Worm (Caenorhabditis elegans) whole organism, young adult: Measurements from ENCODE around the gene K08H2.5.

Source experiments
- F10E7.11 ChIP-seq: sonication (generic microtip); optimal IDR thresholded peaks from 2 replicates; lab custom pipeline; 2017; ENCODE audit warnings: mild to moderate bottlenecking, missing genetic modification characterization, moderate library complexity, missing compliant biosample characterization
- F55B11.4 ChIP-seq: sonication (generic microtip); optimal IDR thresholded peaks from 2 replicates; lab custom pipeline; 2016; ENCODE audit warnings: missing compliant biosample characterization, missing genetic modification characterization, borderline replicate concordance; ENCODE audit not compliant: insufficient read depth
- F57A8.1 ChIP-seq: fragments of 200-800 bp; sonication (Bioruptor generic); optimal IDR thresholded peaks from 2 replicates; lab custom pipeline; 2018; ENCODE audit warnings: mild to moderate bottlenecking, missing genetic modification characterization, moderate library complexity, missing compliant biosample characterization
- attf-3 ChIP-seq: fragments of 200-800 bp; sonication (Bioruptor generic); conservative IDR thresholded peaks from 2 replicates; pipeline ENCODE4 v1.3.6; 2022; ENCODE audit warnings: missing genetic modification reagents, missing genetic modification characterization, missing compliant biosample characterization
- attf-5 ChIP-seq: fragments of 200-800 bp; sonication (Bioruptor generic); optimal IDR thresholded peaks from 2 replicates; lab custom pipeline; 2018; ENCODE audit warnings: mild to moderate bottlenecking, missing genetic modification characterization, missing compliant biosample characterization
- bed-1 ChIP-seq: fragments of 200-800 bp; sonication (Bioruptor generic); IDR thresholded peaks from 2 replicates; pipeline ENCODE4 v1.3.6; 2022; ENCODE audit warnings: missing genetic modification reagents, missing genetic modification characterization, missing compliant biosample characterization
- bed-2 ChIP-seq: fragments of 200-800 bp; sonication (Bioruptor generic); IDR thresholded peaks from 2 replicates; pipeline ENCODE4 v1.3.6; 2022; ENCODE audit warnings: missing genetic modification reagents, missing genetic modification characterization, missing compliant biosample characterization
- cebp-1 ChIP-seq, 2 experiments: fragments of 200-800 bp in 1 of 2; sonication (Bioruptor generic) in 1 of 2; sonication (generic microtip) in 1 of 2; IDR thresholded peaks in 1 of 2; optimal IDR thresholded peaks in 1 of 2; 2 replicates each; pipeline versions ENCODE4 v1.3.6 to Lab custom; 2017 to 2022; ENCODE audit warnings: missing compliant biosample characterization in 2 of 2, missing genetic modification characterization in 2 of 2, mild to moderate bottlenecking in 1 of 2, missing genetic modification reagents in 1 of 2, moderate library complexity in 1 of 2
- ceh-40 ChIP-seq: fragments of 200-800 bp; sonication (Bioruptor generic); IDR thresholded peaks from 2 replicates; pipeline ENCODE4 v1.3.6; 2022; ENCODE audit warnings: missing genetic modification characterization, missing compliant biosample characterization
- ceh-91 ChIP-seq: fragments of 200-800 bp; sonication (Bioruptor generic); IDR thresholded peaks from 2 replicates; pipeline ENCODE4 v1.3.6; 2022; ENCODE audit warnings: missing genetic modification reagents, missing genetic modification characterization, missing compliant biosample characterization
- chd-7 ChIP-seq: sonication (generic microtip); optimal IDR thresholded peaks from 2 replicates; lab custom pipeline; 2016; ENCODE audit warnings: mild to moderate bottlenecking, missing genetic modification characterization, moderate library complexity, missing compliant biosample characterization
- dpff-1 ChIP-seq: sonication (generic microtip); optimal IDR thresholded peaks from 2 replicates; lab custom pipeline; 2017; ENCODE audit warnings: mild to moderate bottlenecking, missing genetic modification characterization, missing compliant biosample characterization
- efl-1 ChIP-seq: fragments of 150-350 bp; optimal IDR thresholded peaks from 2 replicates; lab custom pipeline; 2014; ENCODE audit warnings: missing biosample characterization, missing genetic modification reagents, missing genetic modification characterization
- egrh-3 ChIP-seq: fragments of 200-800 bp; sonication (Bioruptor generic); IDR thresholded peaks from 2 replicates; pipeline ENCODE4 v1.3.6; 2022; ENCODE audit warnings: missing genetic modification reagents, missing genetic modification characterization, missing compliant biosample characterization
- ekl-4 ChIP-seq: fragments of 200-800 bp; sonication (Bioruptor generic); IDR thresholded peaks from 2 replicates; pipeline ENCODE4 v1.3.6; 2022; ENCODE audit warnings: missing genetic modification reagents, missing genetic modification characterization, missing compliant biosample characterization
- him-1 ChIP-seq: sonication (generic microtip); optimal IDR thresholded peaks from 2 replicates; lab custom pipeline; 2016; ENCODE audit warnings: missing genotype, missing genetic modification reagents, missing genetic modification characterization, missing compliant biosample characterization
- hrde-1 ChIP-seq: sonication (generic microtip); optimal IDR thresholded peaks from 2 replicates; lab custom pipeline; 2016; ENCODE audit warnings: missing genetic modification characterization, mild to moderate bottlenecking, missing compliant biosample characterization, moderate library complexity, missing genotype, missing genetic modification reagents, borderline replicate concordance
- mel-28 ChIP-seq: sonication (generic microtip); optimal IDR thresholded peaks from 2 replicates; lab custom pipeline; 2016; ENCODE audit warnings: borderline replicate concordance, mild to moderate bottlenecking, missing genetic modification characterization, missing compliant biosample characterization
- pha-4 ChIP-seq: fragments of 150-350 bp; sonication (generic microtip); optimal IDR thresholded peaks from 2 replicates; lab custom pipeline; 2014; ENCODE audit warnings: missing biosample characterization, missing genetic modification reagents, missing genetic modification characterization
- rcor-1 ChIP-seq: fragments of 200-800 bp; sonication (Bioruptor generic); IDR thresholded peaks from 2 replicates; pipeline ENCODE4 v1.3.6; 2022; ENCODE audit warnings: missing genetic modification reagents, missing genetic modification characterization, missing compliant biosample characterization
- sdz-38 ChIP-seq: sonication (generic microtip); optimal IDR thresholded peaks from 2 replicates; lab custom pipeline; 2016; ENCODE audit warnings: missing genotype, missing genetic modification characterization, missing compliant biosample characterization
- somi-1 ChIP-seq: fragments of 200-800 bp; sonication (Bioruptor generic); optimal IDR thresholded peaks from 2 replicates; lab custom pipeline; 2018; ENCODE audit warnings: mild to moderate bottlenecking, missing genetic modification characterization, missing compliant biosample characterization
- tbp1 ChIP-seq: fragments of 200-800 bp; sonication (Bioruptor generic); optimal IDR thresholded peaks from 2 replicates; lab custom pipeline; 2018; ENCODE audit warnings: mild to moderate bottlenecking, missing genetic modification characterization, missing compliant biosample characterization
- xnd-1 ChIP-seq: sonication (generic microtip); optimal IDR thresholded peaks from 2 replicates; lab custom pipeline; 2016; ENCODE audit warnings: missing genotype, missing genetic modification reagents, missing genetic modification characterization, missing compliant biosample characterization
- zfh-2 ChIP-seq: fragments of 200-800 bp; sonication (Bioruptor generic); conservative IDR thresholded peaks from 2 replicates; pipeline ENCODE4 v1.3.6; 2022; ENCODE audit warnings: missing genetic modification reagents, missing genetic modification characterization, missing compliant biosample characterization

K08H2.5 gene

DNA sequence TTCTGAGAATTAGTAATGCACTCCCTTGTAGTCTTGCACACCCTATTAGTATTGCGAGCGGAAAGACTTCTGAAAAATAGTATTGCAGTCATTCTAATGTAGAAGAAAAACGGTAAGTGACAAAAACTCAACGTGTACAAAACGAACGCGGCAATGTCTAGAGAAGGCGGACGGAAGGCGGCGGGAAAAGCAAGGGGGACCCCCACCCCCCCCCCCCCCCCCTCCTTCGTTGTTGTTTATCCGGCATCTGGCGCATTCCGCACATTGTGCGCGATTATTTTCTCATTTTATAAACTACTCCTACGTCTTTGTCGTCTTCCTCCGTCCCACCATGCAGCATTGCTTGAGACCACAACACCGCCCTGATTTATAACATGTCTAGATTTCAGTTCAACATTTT is 39.8 kb downstream of the K08H2.5 start:
- TF ChIP-seq attf-5 (GFP tag; lab: Kevin White, UChicago), result no peak
- no peak for TF ChIP-seq rcor-1 (GFP tag; lab: Robert Waterston, UW)
- TF ChIP-seq zfh-2 (GFP tag; lab: Robert Waterston, UW), result peak; percentile 89
- TF ChIP-seq egrh-3, result peak; percentile 48; the same call in 1 of the 2 replicates

DNA sequence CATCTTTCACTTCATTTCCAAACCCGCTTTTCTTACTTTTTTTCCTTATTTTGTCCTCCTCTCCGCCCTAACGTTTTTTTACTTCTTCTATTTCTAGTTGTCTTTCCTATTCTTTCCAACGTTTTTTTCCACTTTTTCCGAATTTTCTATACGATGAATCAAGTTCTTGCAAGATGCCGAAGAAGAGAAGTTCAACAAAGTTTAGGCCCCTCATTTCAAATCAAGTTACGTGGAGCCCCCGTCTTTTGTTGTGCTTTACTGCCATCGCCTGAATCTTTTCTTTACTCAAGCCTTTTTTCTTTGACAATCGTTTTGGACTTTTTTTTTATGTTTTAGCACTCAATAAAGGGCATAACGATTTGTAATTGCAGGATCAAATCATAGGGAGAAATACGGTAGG is 40.7 kb downstream of the K08H2.5 start, which contains the start of gene unc-9:
Gene unc-9, plus strand, starts transcription at position 370 of the 400 bp plus-strand sequence.
- TF ChIP-seq attf-3 (GFP tag; lab: Robert Waterston, UW) (no peak), cebp-1 (GFP tag; IDR thresholded peaks at IDR 0.05; lab: Robert Waterston, UW) (no peak), cebp-1 (tag; optimal IDR thresholded peaks at IDR 0.05; lab: Kevin White, UChicago) (no peak), hrde-1 (tag; lab: Kevin White, UChicago) (no peak)

DNA sequence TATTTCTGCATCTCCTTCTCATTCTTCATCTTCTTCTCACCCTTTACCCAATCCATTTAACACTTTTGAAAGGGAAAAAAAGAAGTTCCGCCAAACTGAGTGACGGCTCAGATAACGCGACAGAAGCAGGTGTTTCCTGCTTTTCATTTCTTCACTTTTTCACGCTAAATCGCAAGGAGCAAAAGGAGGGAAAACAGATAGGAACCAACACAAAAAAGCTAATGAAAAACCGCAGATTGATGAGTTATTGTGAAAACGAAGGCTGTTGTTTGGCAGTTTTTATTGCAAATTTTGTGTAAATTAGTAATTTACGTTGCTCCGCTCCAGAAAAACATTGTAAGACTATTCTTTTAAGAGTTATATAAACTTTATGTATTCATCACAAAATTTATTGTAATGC is 41.8 kb downstream of the K08H2.5 start:
- TF ChIP-seq mel-28 (tag; lab: Kevin White, UChicago) (no peak), F57A8.1 (GFP tag; lab: Kevin White, UChicago) (no peak), ceh-91 (no peak), cebp-1 (GFP tag; IDR thresholded peaks at IDR 0.05; lab: Robert Waterston, UW) (no peak), cebp-1 (tag; optimal IDR thresholded peaks at IDR 0.05; lab: Kevin White, UChicago) (no peak), sdz-38 (no peak), pha-4 (tag; lab: Kevin White, UChicago) (no peak), bed-2 (GFP tag; lab: Robert Waterston, UW) (no peak), chd-7 (no peak), bed-1 (GFP tag; lab: Robert Waterston, UW) (no peak), ceh-40 (GFP tag; lab: Robert Waterston, UW) (no peak), somi-1 (no peak)

DNA sequence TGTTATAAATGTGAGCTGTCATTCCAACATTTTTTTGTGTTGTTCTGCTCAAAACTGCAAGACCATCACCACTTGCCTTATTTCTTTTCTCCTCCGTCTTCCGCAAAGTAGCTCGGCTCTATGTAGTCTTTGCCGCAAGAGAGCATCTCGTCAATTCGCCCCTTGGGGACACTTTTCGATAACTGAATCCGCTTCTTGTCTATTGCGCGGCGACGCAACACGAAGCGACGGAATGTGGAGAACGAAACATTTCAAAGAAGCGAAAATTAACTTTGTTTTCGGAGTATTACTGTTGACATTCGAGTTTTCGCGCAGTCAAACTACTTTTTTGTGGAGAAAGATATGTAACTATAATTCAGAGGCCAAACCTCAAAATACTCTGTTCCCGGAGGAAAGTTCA is 44.0 kb downstream of the K08H2.5 start:
- TF ChIP-seq efl-1 (GFP tag; lab: Kevin White, UChicago) (no peak), ekl-4 (no peak), rcor-1 (GFP tag; lab: Robert Waterston, UW) (no peak), him-1 (tag; lab: Kevin White, UChicago) (no peak), xnd-1 (tag; lab: Kevin White, UChicago) (no peak), tbp1 (GFP tag; lab: Kevin White, UChicago) (no peak), F10E7.11 (tag; lab: Kevin White, UChicago) (no peak), dpff-1 (tag; lab: Kevin White, UChicago) (no peak), F55B11.4 (tag; lab: Kevin White, UChicago) (no peak), pha-4 (tag; lab: Kevin White, UChicago) (no peak)
- TF ChIP-seq, all 124 proteins: peak for 0
